Fruit fly (Drosophila melanogaster): ENCODE measurements around the gene CG18549.

DNA sequence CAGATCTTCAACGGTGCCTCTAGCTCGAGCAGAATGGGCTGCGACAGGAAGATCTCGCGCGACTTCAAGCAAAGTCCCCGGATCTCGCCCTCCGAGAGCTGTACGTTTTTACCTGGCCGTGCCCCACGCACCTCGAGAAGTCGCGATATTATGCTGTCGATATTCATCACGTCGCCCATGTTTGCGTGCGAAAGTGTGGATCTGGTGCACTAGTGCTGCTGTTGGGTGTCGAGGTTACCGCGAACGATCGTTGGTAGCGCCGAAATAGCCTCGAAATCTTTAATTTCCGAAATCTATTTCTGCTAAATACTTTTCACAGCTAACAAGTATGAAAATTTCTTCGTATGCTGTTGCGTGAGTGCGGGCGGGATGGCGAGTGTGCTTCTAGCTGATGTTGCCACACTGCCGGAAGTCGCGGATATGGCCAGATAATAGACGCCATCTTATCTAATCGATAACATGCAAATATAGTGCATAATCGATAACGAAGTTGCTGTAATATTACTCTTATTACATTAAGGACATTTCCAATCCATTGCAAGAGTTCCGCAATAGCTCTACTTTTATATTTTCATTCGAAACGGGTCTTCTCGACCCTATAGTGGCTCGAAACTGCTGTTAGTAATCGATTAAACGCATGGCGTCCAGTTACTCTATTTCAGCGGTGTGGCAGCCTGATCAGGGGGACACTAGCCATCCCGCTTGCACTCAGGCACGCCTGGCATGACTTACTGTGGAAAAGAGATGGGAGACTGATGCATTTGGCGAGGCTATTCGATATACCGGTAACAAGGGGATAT is 23.4 kb upstream of the CG18549 start, which contains the start of gene Pp1-87B:
- TF ChIP-seq ro (GFP tag; IDR thresholded peaks at IDR 0.05) (no peak), CG1792 (GFP tag; optimal IDR thresholded peaks at IDR 0.05) (no peak), trem (tag; optimal IDR thresholded peaks at IDR 0.05) (peak; percentile 28), pan (optimal IDR thresholded peaks at IDR 0.05) (no peak), pan (GFP tag; optimal IDR thresholded peaks at IDR 0.05 in 1 of 2, IDR thresholded peaks at IDR 0.05 in 1 of 2) (no peak), lilli (GFP tag; optimal IDR thresholded peaks at IDR 0.05) (no peak), Hand (GFP tag; optimal IDR thresholded peaks at IDR 0.05) (no peak), psq (GFP tag; optimal IDR thresholded peaks at IDR 0.05) (no peak), ham (GFP tag; IDR thresholded peaks at IDR 0.05) (no peak), bowl (GFP tag; IDR thresholded peaks at IDR 0.05) (no peak), CG3065 (GFP tag; optimal IDR thresholded peaks at IDR 0.05) (no peak)

Data from whole organism, embryonic.